Fruit fly (Drosophila melanogaster) whole organism, wandering third instar larva: ENCODE measurements around the gene CG17192.

Source experiments
- Abd-B ChIP-seq: fragments of >200 bp; optimal IDR thresholded peaks from 2 replicates; lab custom pipeline; 2017; ENCODE audit warnings: missing biosample characterization, missing genetic modification characterization
- CG32264 ChIP-seq: fragments of 200-800 bp; sonication (Bioruptor generic); optimal IDR thresholded peaks from 2 replicates; lab custom pipeline; 2016; ENCODE audit warnings: missing biosample characterization, missing genetic modification characterization
- Dfd ChIP-seq: fragments of >200 bp; optimal IDR thresholded peaks from 2 replicates; lab custom pipeline; 2017; ENCODE audit warnings: missing biosample characterization, missing genetic modification characterization
- Dif ChIP-seq: fragments of 200-275, 200-300 bp; sonication (Bioruptor generic); optimal IDR thresholded peaks from 2 replicates; lab custom pipeline; 2018; ENCODE audit warnings: missing biosample characterization, missing genetic modification characterization; ENCODE audit not compliant: partially characterized antibody
- GATAd ChIP-seq: sonication (Bioruptor generic); optimal IDR thresholded peaks from 2 replicates; lab custom pipeline; 2016; ENCODE audit warnings: missing biosample characterization, missing genetic modification characterization
- HLH106 ChIP-seq: fragments of 200-800 bp; optimal IDR thresholded peaks from 3 replicates; lab custom pipeline; 2019; ENCODE audit warnings: missing biosample characterization, mild to moderate bottlenecking, missing genetic modification characterization, moderate library complexity
- Hnf4 ChIP-seq: fragments of 200-800 bp; sonication (Bioruptor generic); optimal IDR thresholded peaks from 2 replicates; lab custom pipeline; 2016; ENCODE audit warnings: missing biosample characterization, mild to moderate bottlenecking, missing genetic modification characterization
- Hr78 ChIP-seq: fragments of >200 bp; optimal IDR thresholded peaks from 2 replicates; lab custom pipeline; 2017; ENCODE audit warnings: missing biosample characterization, missing genetic modification characterization
- Hr83 ChIP-seq: fragments of 200-300 bp; sonication (Bioruptor generic); optimal IDR thresholded peaks from 2 replicates; lab custom pipeline; 2016; ENCODE audit warnings: missing biosample characterization, mild to moderate bottlenecking, missing genetic modification characterization, moderate library complexity; ENCODE audit not compliant: poor library complexity, severe bottlenecking
- Jra ChIP-seq: sonication (Bioruptor generic); optimal IDR thresholded peaks from 2 replicates; lab custom pipeline; 2016; ENCODE audit warnings: missing biosample characterization, missing genetic modification characterization
- Mio ChIP-seq: sonication (Bioruptor generic); optimal IDR thresholded peaks from 2 replicates; lab custom pipeline; 2016; ENCODE audit warnings: missing biosample characterization, missing genetic modification characterization
- Myc ChIP-seq: fragments of >200 bp; optimal IDR thresholded peaks from 2 replicates; lab custom pipeline; 2017
- N ChIP-seq: fragments of >200 bp; optimal IDR thresholded peaks from 2 replicates; lab custom pipeline; 2018; ENCODE audit warnings: missing biosample characterization, missing external identifiers, missing genetic modification characterization
- OdsH ChIP-seq: fragments of 200-800 bp; sonication (Bioruptor generic); optimal IDR thresholded peaks from 2 replicates; lab custom pipeline; 2016; ENCODE audit warnings: missing biosample characterization, mild to moderate bottlenecking, missing genetic modification characterization
- Rel ChIP-seq, 2 experiments: fragments of 200-800 bp; sonication (Bioruptor generic) in 1 of 2; optimal IDR thresholded peaks; 2 replicates in 1 of 2; 3 replicates in 1 of 2; lab custom pipeline; 2016 to 2019; ENCODE audit warnings: mild to moderate bottlenecking in 2 of 2, missing biosample characterization in 2 of 2, missing genetic modification characterization in 2 of 2, moderate library complexity in 1 of 2
- Sp1 ChIP-seq: fragments of 200-800 bp; sonication (Bioruptor generic); optimal IDR thresholded peaks from 3 replicates; lab custom pipeline; 2019; ENCODE audit warnings: missing biosample characterization, mild to moderate bottlenecking, missing genetic modification characterization, moderate library complexity
- Vsx2 ChIP-seq: fragments of 200-300, 225-300 bp; sonication (Bioruptor generic); optimal IDR thresholded peaks from 2 replicates; lab custom pipeline; 2018; ENCODE audit warnings: missing biosample characterization, missing genetic modification characterization; ENCODE audit not compliant: partially characterized antibody
- br ChIP-seq: fragments of 200-800 bp; sonication (Bioruptor generic); optimal IDR thresholded peaks from 2 replicates; lab custom pipeline; 2016; ENCODE audit warnings: missing biosample characterization, missing genetic modification characterization
- brk ChIP-seq: fragments of 200-800 bp; sonication (Bioruptor generic); optimal IDR thresholded peaks from 2 replicates; lab custom pipeline; 2016; ENCODE audit warnings: missing biosample characterization, mild to moderate bottlenecking, missing genetic modification characterization
- dl ChIP-seq, 2 experiments: fragments of 175-275, 200-275 bp in 1 of 2; fragments of 200-275 bp in 1 of 2; sonication (Bioruptor generic); optimal IDR thresholded peaks; lab custom pipeline; 2018; ENCODE audit warnings: mild to moderate bottlenecking in 2 of 2, missing biosample characterization in 2 of 2, missing genetic modification characterization in 2 of 2, moderate library complexity in 2 of 2; ENCODE audit not compliant: partially characterized antibody in 2 of 2, insufficient read depth in 1 of 2
- dmrt93B ChIP-seq: fragments of 200-800 bp; sonication (Bioruptor generic); optimal IDR thresholded peaks from 2 replicates; lab custom pipeline; 2018; ENCODE audit warnings: missing biosample characterization, mild to moderate bottlenecking, missing genetic modification characterization
- ey ChIP-seq: fragments of 200-800 bp; sonication (Bioruptor generic); optimal IDR thresholded peaks from 2 replicates; lab custom pipeline; 2016; ENCODE audit warnings: missing biosample characterization, missing genetic modification characterization
- foxo ChIP-seq, 2 experiments: fragments of 200-800 bp; sonication (Bioruptor generic); optimal IDR thresholded peaks; 2 replicates in 1 of 2; 3 replicates in 1 of 2; lab custom pipeline; 2016 to 2017; ENCODE audit warnings: missing biosample characterization in 2 of 2, missing genetic modification characterization in 2 of 2
- h ChIP-seq: fragments of 200-800 bp; sonication (Bioruptor generic); optimal IDR thresholded peaks from 3 replicates; lab custom pipeline; 2016; ENCODE audit warnings: missing biosample characterization, mild to moderate bottlenecking, missing genetic modification characterization
- jim ChIP-seq: fragments of 175-275, 200-325 bp; sonication (Bioruptor generic); optimal IDR thresholded peaks from 2 replicates; lab custom pipeline; 2016; ENCODE audit warnings: missing biosample characterization, mild to moderate bottlenecking, missing genetic modification characterization
- lola ChIP-seq: fragments of >200 bp; optimal IDR thresholded peaks from 2 replicates; lab custom pipeline; 2017; ENCODE audit warnings: missing biosample characterization, missing genetic modification characterization
- pan ChIP-seq: fragments of >200 bp; optimal IDR thresholded peaks from 2 replicates; lab custom pipeline; 2017
- rgr ChIP-seq: fragments of 200-800 bp; sonication (Bioruptor generic); optimal IDR thresholded peaks from 3 replicates; lab custom pipeline; 2016; ENCODE audit warnings: missing biosample characterization, mild to moderate bottlenecking, missing genetic modification characterization
- sage ChIP-seq: fragments of 200-800 bp; sonication (Bioruptor generic); optimal IDR thresholded peaks from 2 replicates; lab custom pipeline; 2016; ENCODE audit warnings: missing biosample characterization, mild to moderate bottlenecking, missing genetic modification characterization
- sv ChIP-seq: fragments of 200-800 bp; sonication (Bioruptor generic); optimal IDR thresholded peaks from 3 replicates; lab custom pipeline; 2016; ENCODE audit warnings: missing biosample characterization, missing genetic modification characterization
- tai ChIP-seq: sonication (Bioruptor generic); optimal IDR thresholded peaks from 2 replicates; lab custom pipeline; 2016; ENCODE audit warnings: missing biosample characterization, missing genetic modification characterization
- usp ChIP-seq: fragments of >200 bp; optimal IDR thresholded peaks from 2 replicates; lab custom pipeline; 2017; ENCODE audit warnings: missing biosample characterization, missing genetic modification characterization

CG17192 gene

DNA sequence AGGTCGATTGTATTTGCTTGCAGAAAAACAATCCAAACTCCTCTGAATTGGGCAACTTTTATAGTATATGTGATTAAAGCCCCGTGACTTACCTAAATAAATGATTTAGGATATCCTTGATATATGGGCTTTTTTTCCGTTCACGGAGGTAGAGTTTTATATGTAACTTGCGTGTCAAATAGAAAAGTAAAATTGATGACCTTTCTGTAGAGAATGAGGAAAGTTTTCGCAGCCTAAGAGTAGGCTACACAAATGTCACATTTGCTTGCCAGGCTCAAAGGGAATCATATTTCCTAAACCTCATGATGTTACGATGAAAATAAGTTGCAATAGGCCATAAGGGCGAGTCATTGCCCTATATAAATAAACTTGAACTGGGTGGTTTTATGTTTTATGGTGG is 38.1 kb upstream of the CG17192 start:
- TF ChIP-seq sv (no peak), Myc (lab: Kevin White, UChicago) (peak; percentile 14), brk (no peak), Abd-B (GFP tag; lab: Kevin White, UChicago) (no peak), foxo (GFP tag; optimal IDR thresholded peaks at IDR 0.05; lab: Kevin White, UChicago) (no peak), jim (GFP tag; lab: Kevin White, UChicago) (no peak), ey (GFP tag; lab: Kevin White, UChicago) (no peak)
- TF ChIP-seq, all 38 proteins: peak for 1

DNA sequence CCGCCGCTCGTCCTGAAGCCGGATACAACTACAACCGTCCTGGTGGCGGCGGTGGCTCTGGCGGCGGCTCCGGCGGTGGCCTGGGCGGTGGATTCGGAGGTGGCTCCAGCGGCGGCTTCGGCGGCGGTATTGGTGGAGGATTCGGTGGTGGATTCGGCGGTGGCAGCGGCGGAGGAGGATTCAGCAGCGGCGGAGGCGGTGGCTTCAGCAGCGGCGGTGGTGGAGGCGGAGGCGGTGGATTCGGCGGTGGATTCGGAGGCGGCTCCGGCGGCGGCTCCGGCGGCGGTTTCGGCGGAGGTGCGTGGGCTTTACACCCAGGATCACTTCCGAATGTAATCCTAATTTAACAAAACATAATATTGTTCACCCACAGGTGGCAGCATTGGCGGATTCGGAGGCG is 31.5 kb upstream of the CG17192 start:
- peak; percentile 96 for TF ChIP-seq Dfd
- no peak for TF ChIP-seq usp

DNA sequence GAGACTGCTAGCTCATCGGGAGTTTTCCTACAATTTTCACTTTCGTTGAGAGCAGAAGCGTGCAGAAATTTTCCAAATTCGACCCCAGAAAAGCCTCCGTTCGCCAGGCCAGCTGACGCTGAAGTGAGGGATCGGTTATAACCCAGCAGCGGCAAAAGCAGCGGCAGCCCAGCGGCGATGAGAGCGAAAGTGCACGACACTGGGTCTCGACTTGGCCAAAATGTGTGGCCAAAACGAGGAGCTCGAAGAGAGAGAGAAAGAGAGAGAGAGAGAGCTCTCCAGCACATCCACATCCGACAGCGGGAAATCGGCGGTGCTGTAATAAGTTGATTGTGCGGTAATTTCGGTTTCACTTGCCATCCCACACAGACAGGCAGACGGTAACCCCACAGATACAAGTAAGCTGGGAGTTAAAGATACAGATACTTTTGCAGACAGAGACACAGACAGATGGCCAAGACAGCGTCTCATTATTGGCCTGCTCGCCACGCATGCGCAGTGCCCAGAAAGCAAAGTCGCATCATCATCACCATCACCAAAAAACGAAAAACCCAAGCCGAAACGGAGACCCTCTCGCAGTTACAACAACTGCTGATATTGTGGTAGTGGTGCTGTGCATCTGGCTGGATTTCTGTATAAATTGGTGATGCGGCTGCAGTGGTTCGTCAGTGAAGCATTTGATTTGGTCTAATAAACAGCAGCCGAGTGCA is 30.6 kb upstream of the CG17192 start, which contains the start of gene TwdlT:
Gene TwdlT, plus strand, starts transcription at position 660 of the 710 bp plus-strand sequence.
- no peak for TF ChIP-seq GATAd (GFP tag; lab: Kevin White, UChicago)

DNA sequence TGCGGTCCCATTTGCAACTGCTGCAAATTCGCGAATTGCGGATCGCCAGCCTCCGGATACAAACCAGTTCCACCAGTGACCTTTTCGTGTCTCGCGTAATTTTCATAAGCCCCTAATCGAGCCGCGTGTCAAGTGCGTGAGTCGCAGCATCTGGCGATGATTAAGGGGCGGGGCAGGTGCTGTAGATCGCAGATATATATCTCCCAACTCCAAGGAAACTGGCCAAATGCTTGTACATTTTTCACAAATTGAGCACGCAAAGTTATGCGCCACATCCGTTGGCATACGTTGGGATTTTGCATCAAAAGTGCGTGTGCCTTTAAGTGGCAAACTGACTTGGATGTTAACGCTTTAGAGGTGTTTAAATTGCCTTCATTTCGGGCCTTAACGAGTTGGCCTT is 22.0 kb upstream of the CG17192 start:
- no peak for TF ChIP-seq h (GFP tag; lab: Kevin White, UChicago)
- no peak for TF ChIP-seq tai (GFP tag; lab: Kevin White, UChicago)
- TF ChIP-seq pan (lab: Kevin White, UChicago) = no peak
- no peak for TF ChIP-seq br
- no peak for TF ChIP-seq Mio
- no peak for TF ChIP-seq sv
- TF ChIP-seq brk = no peak
- TF ChIP-seq Hr78 (GFP tag; lab: Kevin White, UChicago) = no peak
- no peak for TF ChIP-seq OdsH (GFP tag; lab: Kevin White, UChicago)
- no peak for TF ChIP-seq dmrt93B (GFP tag; lab: Kevin White, UChicago)
- TF ChIP-seq, all 38 proteins: peak for 0

DNA sequence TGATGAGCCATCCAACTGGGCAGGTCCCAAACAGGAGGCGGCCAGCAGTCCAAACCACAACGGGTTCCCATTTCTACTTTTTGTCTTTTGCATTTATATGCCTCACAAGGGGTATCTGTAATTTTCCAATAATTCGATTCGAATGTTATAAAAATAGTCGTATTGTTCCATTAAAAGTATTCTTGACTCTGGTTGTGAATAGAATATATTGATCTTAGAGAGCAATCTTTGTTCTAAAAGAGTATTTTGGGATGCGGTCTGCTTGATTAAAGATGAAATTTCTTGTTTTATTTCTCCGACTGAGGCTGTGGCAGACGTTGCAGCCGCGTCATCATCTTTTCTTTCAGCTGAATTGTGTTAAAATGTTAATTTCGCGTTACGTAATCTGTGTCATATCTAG is 15.8 kb upstream of the CG17192 start:
- TF ChIP-seq Myc (lab: Kevin White, UChicago) = no peak
- TF ChIP-seq sage (GFP tag; lab: Kevin White, UChicago) = no peak
- no peak for TF ChIP-seq Jra (GFP tag; lab: Kevin White, UChicago)
- no peak for TF ChIP-seq Abd-B (GFP tag; lab: Kevin White, UChicago)
- no peak for TF ChIP-seq rgr
- TF ChIP-seq OdsH (GFP tag; lab: Kevin White, UChicago) = no peak
- TF ChIP-seq Hr83 (GFP tag; lab: Kevin White, UChicago) = no peak
- no peak for TF ChIP-seq CG32264 (GFP tag; lab: Kevin White, UChicago)
- TF ChIP-seq usp = no peak
- no peak for TF ChIP-seq pan (lab: Kevin White, UChicago)
- TF ChIP-seq N (GFP tag; lab: Kevin White, UChicago) = no peak
- TF ChIP-seq Vsx2 (GFP tag; lab: Kevin White, UChicago) = no peak
- TF ChIP-seq Dfd = no peak
- TF ChIP-seq Sp1 (GFP tag; lab: Kevin White, UChicago) = no peak

DNA sequence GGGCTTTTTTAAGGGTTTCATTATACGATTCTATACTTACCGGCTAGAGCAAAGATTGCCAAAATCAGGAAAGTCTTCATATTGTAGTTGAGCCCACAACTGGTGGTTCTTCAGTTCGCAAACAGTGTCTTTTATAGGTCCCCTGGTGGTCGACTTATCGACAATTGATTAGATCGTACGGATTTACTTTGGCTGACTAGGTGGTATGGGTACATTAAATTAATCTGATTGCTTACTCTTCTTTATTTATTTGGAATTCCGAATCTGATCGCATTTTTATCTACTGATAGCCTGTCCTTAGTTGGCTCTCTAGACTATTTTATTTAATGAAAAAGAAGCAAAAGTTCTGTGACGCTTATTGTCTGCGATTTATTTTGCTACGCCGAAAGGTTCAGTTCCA is 7.9 kb upstream of the CG17192 start, which contains the start of gene CG6271:
Gene CG6271, minus strand, starts transcription at position 101 of the 400 bp plus-strand sequence.
- TF ChIP-seq Abd-B (GFP tag; lab: Kevin White, UChicago) = no peak
- TF ChIP-seq jim (GFP tag; lab: Kevin White, UChicago) = no peak
- TF ChIP-seq Rel (GFP tag; optimal IDR thresholded peaks at IDR 0.05; lab: Kevin White, UChicago) = no peak
- no peak for TF ChIP-seq Rel (tag; optimal IDR thresholded peaks at IDR 0.05; lab: Kevin White, UChicago)
- TF ChIP-seq HLH106 (tag; lab: Kevin White, UChicago) = no peak
- no peak for TF ChIP-seq GATAd (GFP tag; lab: Kevin White, UChicago)
- TF ChIP-seq tai (GFP tag; lab: Kevin White, UChicago) = no peak
- no peak for TF ChIP-seq rgr

DNA sequence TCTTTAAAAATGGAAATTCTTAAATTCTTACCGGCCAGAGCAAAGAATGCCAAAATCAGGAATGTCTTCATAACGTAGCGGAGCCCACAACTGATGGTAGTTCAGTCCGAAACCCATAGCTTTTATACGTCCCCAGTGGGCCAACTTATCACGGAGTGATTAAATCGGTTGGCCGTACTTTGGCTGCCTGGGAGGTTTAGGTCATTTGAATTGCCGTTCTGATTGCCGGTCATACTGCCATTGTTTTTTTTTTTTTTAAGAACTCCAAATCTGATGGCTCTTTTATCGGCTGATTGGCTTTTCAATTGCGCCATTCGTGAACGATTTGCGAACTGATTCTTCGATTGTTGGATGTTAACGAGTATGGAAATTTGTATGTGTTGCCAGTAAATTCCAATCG is 5.0 kb upstream of the CG17192 start, which contains the start of gene CG6277:
Gene CG6277, minus strand, starts transcription at position 101 of the 400 bp plus-strand sequence.
- TF ChIP-seq rgr (no peak), Abd-B (GFP tag; lab: Kevin White, UChicago) (no peak), Hnf4 (GFP tag; lab: Kevin White, UChicago) (no peak), h (GFP tag; lab: Kevin White, UChicago) (no peak), lola (GFP tag; lab: Kevin White, UChicago) (no peak), Dif (GFP tag; lab: Kevin White, UChicago) (no peak), dl (GFP tag; optimal IDR thresholded peaks at IDR 0.05; lab: Kevin White, UChicago; ENCODE audit: insufficient read depth in 1 of 2, partially characterized antibody in 2 of 2) (no peak), Mio (no peak)
- TF ChIP-seq, all 38 proteins: peak for 0
